Worm (Caenorhabditis elegans): ENCODE results near the gene spe-18.
A peak's percentile ranks its signal among the peaks of the same experiment; 100 is the strongest.

Gene spe-18

ce11 chrII:13156071-13156470 lies 2.9 kb upstream of the spe-18 start:
- TF ChIP-seq nhr-12 (tag; optimal IDR thresholded peaks at IDR 0.05) (no peak), skn-1 (tag; optimal IDR thresholded peaks at IDR 0.05) (no peak), Y55F3AM.14 (GFP tag; optimal IDR thresholded peaks at IDR 0.05) (no peak), ztf-1 (GFP tag; conservative IDR thresholded peaks at IDR 0.05) (no peak), F13H6.1 (tag; optimal IDR thresholded peaks at IDR 0.05) (no peak), crh-2 (tag; optimal IDR thresholded peaks at IDR 0.05) (no peak), egl-27 (tag; optimal IDR thresholded peaks at IDR 0.05) (no peak), peb-1 (tag; optimal IDR thresholded peaks at IDR 0.05) (no peak), nhr-21 (tag; optimal IDR thresholded peaks at IDR 0.05) (no peak), alr-1 (tag; optimal IDR thresholded peaks at IDR 0.05) (no peak), nhr-25 (tag; optimal IDR thresholded peaks at IDR 0.05) (no peak), nhr-77 (tag; optimal IDR thresholded peaks at IDR 0.05) (no peak), nhr-11 (tag; optimal IDR thresholded peaks at IDR 0.05) (no peak), mab-5 (tag; optimal IDR thresholded peaks at IDR 0.05) (no peak), R02D3.7 (tag; optimal IDR thresholded peaks at IDR 0.05) (no peak), unc-62 (GFP tag; optimal IDR thresholded peaks at IDR 0.05) (no peak), lin-13 (GFP tag; optimal IDR thresholded peaks at IDR 0.05) (no peak), lin-39 (tag; optimal IDR thresholded peaks at IDR 0.05) (no peak), elt-1 (tag; optimal IDR thresholded peaks at IDR 0.05) (no peak)

- TF ChIP-seq nhr-237 (tag; optimal IDR thresholded peaks at IDR 0.05) (no peak), unc-39 (tag; optimal IDR thresholded peaks at IDR 0.05) (no peak), C34F6.9 (tag; optimal IDR thresholded peaks at IDR 0.05) (no peak), ceh-16 (tag; optimal IDR thresholded peaks at IDR 0.05) (no peak), lin-39 (tag; optimal IDR thresholded peaks at IDR 0.05) (no peak), elt-1 (tag; optimal IDR thresholded peaks at IDR 0.05) (no peak), fos-1 (tag; optimal IDR thresholded peaks at IDR 0.05) (no peak), F13H6.1 (tag; optimal IDR thresholded peaks at IDR 0.05) (no peak), ceh-82 (tag; optimal IDR thresholded peaks at IDR 0.05) (no peak), lin-11 (tag; optimal IDR thresholded peaks at IDR 0.05) (no peak)
These were observed 790 bp downstream of the spe-18 start for ce11 chrII:13152409-13152808.

- TF ChIP-seq mdl-1 (tag; optimal IDR thresholded peaks at IDR 0.05) = no peak
- no peak for TF ChIP-seq lsy-2 (tag; optimal IDR thresholded peaks at IDR 0.05)
- no peak for TF ChIP-seq skn-1 (tag; optimal IDR thresholded peaks at IDR 0.05)
- TF ChIP-seq sma-3 (GFP tag; optimal IDR thresholded peaks at IDR 0.05) = peak; percentile 5
- no peak for TF ChIP-seq ceh-82 (tag; optimal IDR thresholded peaks at IDR 0.05)
- TF ChIP-seq nhr-77 (tag; optimal IDR thresholded peaks at IDR 0.05) = no peak
- peak; percentile 73 for TF ChIP-seq blmp-1 (tag; optimal IDR thresholded peaks at IDR 0.05; ENCODE audit: insufficient read depth)
- no peak for TF ChIP-seq gmeb-1 (tag; optimal IDR thresholded peaks at IDR 0.05)
- no peak for TF ChIP-seq unc-55 (GFP tag; optimal IDR thresholded peaks at IDR 0.05)
- TF ChIP-seq nhr-23 (tag; optimal IDR thresholded peaks at IDR 0.05) = no peak
- no peak for TF ChIP-seq lin-39 (tag; optimal IDR thresholded peaks at IDR 0.05)
- no peak for TF ChIP-seq elt-1 (tag; optimal IDR thresholded peaks at IDR 0.05)
- TF ChIP-seq alr-1 (tag; optimal IDR thresholded peaks at IDR 0.05) = no peak
- peak; percentile 65 for TF ChIP-seq sma-9 (GFP tag; optimal IDR thresholded peaks at IDR 0.05)
- TF ChIP-seq sma-9 (tag; optimal IDR thresholded peaks at IDR 0.05) = no peak
- peak; percentile 55 for TF ChIP-seq nhr-21 (tag; optimal IDR thresholded peaks at IDR 0.05)
- TF ChIP-seq ceh-16 (tag; optimal IDR thresholded peaks at IDR 0.05) = no peak
- no peak for TF ChIP-seq R02D3.7 (tag; optimal IDR thresholded peaks at IDR 0.05)
- no peak for TF ChIP-seq fos-1 (tag; optimal IDR thresholded peaks at IDR 0.05)
These were observed 3.2 kb downstream of the spe-18 start for ce11 chrII:13149965-13150364.

ce11 chrII:13148247-13148646 lies 5.0 kb downstream of the spe-18 start:
- TF ChIP-seq sem-4 (tag; optimal IDR thresholded peaks at IDR 0.05) = no peak
- no peak for TF ChIP-seq unc-62 (GFP tag; optimal IDR thresholded peaks at IDR 0.05)
- peak; percentile 56 for TF ChIP-seq nhr-21 (tag; optimal IDR thresholded peaks at IDR 0.05)
- TF ChIP-seq nhr-129 (tag; optimal IDR thresholded peaks at IDR 0.05) = no peak
- peak; percentile 29 for TF ChIP-seq blmp-1 (tag; optimal IDR thresholded peaks at IDR 0.05; ENCODE audit: insufficient read depth)
